Worm (Caenorhabditis elegans) whole organism, L1 larva: ENCODE results near the gene rec-8.

Source experiments
- egl-27 ChIP-seq, 2 experiments: fragments of 150-350 bp in 1 of 2; sonication (generic microtip); optimal IDR thresholded peaks; 3 replicates each; lab custom pipeline; 2017 to 2018; ENCODE audit warnings: missing biosample characterization in 2 of 2, missing genetic modification characterization in 2 of 2, missing genetic modification reagents in 2 of 2
- lin-13 ChIP-seq: fragments of 150-350 bp; optimal IDR thresholded peaks from 2 replicates; lab custom pipeline; 2014; ENCODE audit warnings: missing biosample characterization, missing genetic modification reagents, missing genetic modification characterization

ce11 chrIV:13348592-13348991, 4.4 kb downstream of the rec-8 start, which contains the start of gene W02A2.12:
- TF ChIP-seq egl-27 (tag; optimal IDR thresholded peaks at IDR 0.05; lab: Kevin White, UChicago) (no peak), lin-13 (GFP tag; lab: Kevin White, UChicago) (no peak)
